Worm (Caenorhabditis elegans) whole organism, mixed stage, embryonic: ENCODE measurements around the gene F14E5.8.

ENCODE experiments used
- ceh-39 ChIP-seq: fragments of 150-350 bp; optimal IDR thresholded peaks from 2 replicates; lab custom pipeline; 2014; ENCODE audit warnings: missing biosample characterization, missing genetic modification characterization
- cnd-1 ChIP-seq: fragments of 200-800 bp; sonication (Bioruptor generic); optimal IDR thresholded peaks from 2 replicates; lab custom pipeline; 2018; ENCODE audit warnings: mild to moderate bottlenecking, missing genetic modification characterization, missing compliant biosample characterization
- elt-1 ChIP-seq: sonication (generic microtip); optimal IDR thresholded peaks from 2 replicates; lab custom pipeline; 2017; ENCODE audit warnings: missing genetic modification characterization, mild to moderate bottlenecking, missing compliant biosample characterization, antibody characterized with exemption, moderate library complexity, borderline replicate concordance; ENCODE audit not compliant: insufficient read depth
- elt-3 ChIP-seq: fragments of 150-350 bp; optimal IDR thresholded peaks from 2 replicates; lab custom pipeline; 2014; ENCODE audit warnings: missing biosample characterization, missing genetic modification characterization
- ham-2 ChIP-seq: fragments of 200-800 bp; sonication (Bioruptor generic); optimal IDR thresholded peaks from 2 replicates; lab custom pipeline; 2018; ENCODE audit warnings: mild to moderate bottlenecking, missing genetic modification characterization, missing compliant biosample characterization
- hlh-1 ChIP-seq: fragments of 150-350 bp; optimal IDR thresholded peaks from 2 replicates; lab custom pipeline; 2014; ENCODE audit warnings: missing biosample characterization, missing genetic modification reagents, missing genetic modification characterization
- lsy-2 ChIP-seq: fragments of 150-350 bp; optimal IDR thresholded peaks from 2 replicates; lab custom pipeline; 2014; ENCODE audit warnings: missing biosample characterization, missing genetic modification characterization
- nhr-12 ChIP-seq: fragments of 150-350 bp; optimal IDR thresholded peaks from 2 replicates; lab custom pipeline; 2014; ENCODE audit warnings: missing biosample characterization, missing genetic modification characterization
- nhr-237 ChIP-seq: fragments of 150-350 bp; optimal IDR thresholded peaks from 2 replicates; lab custom pipeline; 2014; ENCODE audit warnings: missing biosample characterization, missing genetic modification characterization
- nhr-76 ChIP-seq: sonication (generic microtip); optimal IDR thresholded peaks from 2 replicates; lab custom pipeline; 2017; ENCODE audit warnings: missing biosample characterization, missing genetic modification characterization
- sptf-1 ChIP-seq: sonication (generic microtip); optimal IDR thresholded peaks from 2 replicates; lab custom pipeline; 2017; ENCODE audit warnings: mild to moderate bottlenecking, missing genetic modification characterization, moderate library complexity, missing compliant biosample characterization
- unc-39 ChIP-seq: fragments of 150-350 bp; optimal IDR thresholded peaks from 2 replicates; lab custom pipeline; 2014; ENCODE audit warnings: missing biosample characterization, missing genetic modification characterization
- zip-8 ChIP-seq: fragments of 150-350 bp; optimal IDR thresholded peaks from 2 replicates; lab custom pipeline; 2014; ENCODE audit warnings: missing biosample characterization, missing genetic modification characterization
- ztf-11 ChIP-seq: fragments of 150-350 bp; optimal IDR thresholded peaks from 2 replicates; lab custom pipeline; 2014; ENCODE audit warnings: missing biosample characterization, missing genetic modification characterization

ce11 chrII:8380188-8380587 is 39.7 kb upstream of the F14E5.8 start:
- TF ChIP-seq unc-39 (tag; lab: Kevin White, UChicago): no peak
- no peak for TF ChIP-seq ham-2 (GFP tag; lab: Kevin White, UChicago)
- TF ChIP-seq nhr-76: no peak
- TF ChIP-seq hlh-1 (tag; lab: Kevin White, UChicago): no peak
- TF ChIP-seq elt-3 (tag; lab: Kevin White, UChicago): no peak
- TF ChIP-seq ztf-11: no peak
- TF ChIP-seq nhr-237: no peak
- TF ChIP-seq cnd-1 (tag; lab: Kevin White, UChicago): no peak
- no peak for TF ChIP-seq ceh-39
- no peak for TF ChIP-seq elt-1 (tag; lab: Kevin White, UChicago)
- no peak for TF ChIP-seq sptf-1
- TF ChIP-seq zip-8 (tag; lab: Kevin White, UChicago): no peak
- TF ChIP-seq lsy-2 (tag; lab: Kevin White, UChicago): no peak
- no peak for TF ChIP-seq nhr-12 (tag; lab: Kevin White, UChicago)
